Fruit fly (Drosophila melanogaster): Measurements from ENCODE around the gene CG6980.

Gene CG6980

DNA sequence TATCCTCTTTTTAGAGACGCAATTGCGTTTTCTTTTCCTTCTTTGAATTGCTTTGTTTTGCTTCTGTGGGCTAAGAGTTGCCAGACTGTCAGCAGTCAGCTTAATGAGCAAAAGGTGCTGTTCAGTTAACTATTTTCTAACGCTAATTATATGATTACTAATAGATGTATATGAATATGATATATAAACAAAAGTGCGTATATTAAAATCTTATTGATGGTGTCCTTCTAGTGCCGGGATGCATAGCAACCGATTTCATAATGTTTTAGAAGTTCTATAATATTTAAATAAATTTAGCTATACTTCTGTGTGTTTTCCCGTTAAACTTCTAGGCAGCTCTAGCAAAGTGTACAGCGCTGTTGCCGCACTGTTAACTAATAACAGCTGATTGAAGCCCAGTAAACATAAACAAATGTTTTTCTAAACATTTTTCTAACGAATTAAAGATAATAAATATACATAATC, 22.5 kb downstream of the CG6980 start, which contains the start of the genes Kaz and CG43273 (continued):
- peak; percentile 44 for TF ChIP-seq CG10462 (GFP tag; optimal IDR thresholded peaks at IDR 0.05)
- TF ChIP-seq CG6765 (GFP tag; optimal IDR thresholded peaks at IDR 0.05), result no peak
- TF ChIP-seq wdn (GFP tag; IDR thresholded peaks at IDR 0.05), result 0 out of 2 replicates have a peak, but pooled peaks have one; percentile 19
- peak; percentile 60; the same call in 1 of the 2 replicates for TF ChIP-seq CG14014 (GFP tag; IDR thresholded peaks at IDR 0.05)
- TF ChIP-seq CG2129 (GFP tag; IDR thresholded peaks at IDR 0.05; ENCODE audit: partially characterized antibody), result no peak
- TF ChIP-seq CG7963 (GFP tag; IDR thresholded peaks at IDR 0.05; ENCODE audit: partially characterized antibody), result no peak
- no peak for TF ChIP-seq dati (GFP tag; IDR thresholded peaks at IDR 0.05)
- TF ChIP-seq CG32532 (GFP tag; IDR thresholded peaks at IDR 0.05), result peak; percentile 64
- TF ChIP-seq CG12391 (tag; optimal IDR thresholded peaks at IDR 0.05), result peak; percentile 81
- no peak for TF ChIP-seq CG15269 (tag; optimal IDR thresholded peaks at IDR 0.05)
- peak; percentile 40 for TF ChIP-seq CG12942 (GFP tag; optimal IDR thresholded peaks at IDR 0.05)
- peak; percentile 6 for TF ChIP-seq ems (GFP tag; optimal IDR thresholded peaks at IDR 0.05)
- TF ChIP-seq tin (GFP tag; optimal IDR thresholded peaks at IDR 0.05), result peak; percentile 52
- peak; percentile 74 for TF ChIP-seq CG8924 (tag; optimal IDR thresholded peaks at IDR 0.05)
- TF ChIP-seq vvl (GFP tag; IDR thresholded peaks at IDR 0.05), result peak; percentile 69
- peak; percentile 69 for TF ChIP-seq CG7372 (GFP tag; IDR thresholded peaks at IDR 0.05)
- peak; percentile 43 for TF ChIP-seq CG15601 (tag; optimal IDR thresholded peaks at IDR 0.05)
- peak; percentile 56 for TF ChIP-seq CG10979 (tag; optimal IDR thresholded peaks at IDR 0.05)
- peak; percentile 15 for TF ChIP-seq cato (GFP tag; optimal IDR thresholded peaks at IDR 0.05; ENCODE audit: borderline replicate concordance)
- TF ChIP-seq Meics (GFP tag; optimal IDR thresholded peaks at IDR 0.05), result peak; percentile 58
- peak; percentile 32 for TF ChIP-seq CG9727 (GFP tag; optimal IDR thresholded peaks at IDR 0.05)
- peak; percentile 25; the same call in 1 of the 2 replicates for TF ChIP-seq esg (GFP tag; conservative IDR thresholded peaks at IDR 0.05)
- peak; percentile 40; the same call in 1 of the 2 replicates for TF ChIP-seq CG6272 (GFP tag; IDR thresholded peaks at IDR 0.05)
- peak; percentile 73 for TF ChIP-seq Rfx (GFP tag; IDR thresholded peaks at IDR 0.05)
- TF ChIP-seq CG14710 (tag; optimal IDR thresholded peaks at IDR 0.05), result peak; percentile 81
- TF ChIP-seq slbo (GFP tag; IDR thresholded peaks at IDR 0.05), result peak; percentile 71
- peak; percentile 68 for TF ChIP-seq CG10267 (tag; optimal IDR thresholded peaks at IDR 0.05)
- no peak for TF ChIP-seq Deaf1 (tag; optimal IDR thresholded peaks at IDR 0.05)
- peak; percentile 54 for TF ChIP-seq ewg (GFP tag; optimal IDR thresholded peaks at IDR 0.05)
- TF ChIP-seq Ptx1 (GFP tag; IDR thresholded peaks at IDR 0.05), result peak; percentile 75
- peak; percentile 87 for TF ChIP-seq Ets65A (GFP tag)
- peak; percentile 20 for TF ChIP-seq zfh2 (GFP tag; optimal IDR thresholded peaks at IDR 0.05)
- peak; percentile 22 for TF ChIP-seq CG1233 (GFP tag; optimal IDR thresholded peaks at IDR 0.05)
- no peak; the same call in 1 of the 2 replicates for TF ChIP-seq CG31224 (GFP tag; IDR thresholded peaks at IDR 0.05)
- TF ChIP-seq CG34376 (GFP tag; optimal IDR thresholded peaks at IDR 0.05), result peak; percentile 14
- no peak for TF ChIP-seq CG7745 (tag; optimal IDR thresholded peaks at IDR 0.05)
- TF ChIP-seq CG14441 (GFP tag; IDR thresholded peaks at IDR 0.05), result no peak
- no peak for TF ChIP-seq HLHmδ (GFP tag; optimal IDR thresholded peaks at IDR 0.05)
- TF ChIP-seq chm (GFP tag; IDR thresholded peaks at IDR 0.05), result peak; percentile 19; the same call in 1 of the 2 replicates
- TF ChIP-seq CG3281 (GFP tag; optimal IDR thresholded peaks at IDR 0.05), result no peak
- TF ChIP-seq Atf-2 (GFP tag; optimal IDR thresholded peaks at IDR 0.05), result no peak
- TF ChIP-seq Dp (GFP tag; optimal IDR thresholded peaks at IDR 0.05), result peak; percentile 1
- TF ChIP-seq Mes4 (GFP tag; optimal IDR thresholded peaks at IDR 0.05), result no peak
- TF ChIP-seq CG2120 (GFP tag; optimal IDR thresholded peaks at IDR 0.05), result peak; percentile 67
- TF ChIP-seq Optix (GFP tag; IDR thresholded peaks at IDR 0.05), result no peak
- peak; percentile 68 for TF ChIP-seq CG30020 (tag; optimal IDR thresholded peaks at IDR 0.05)
- TF ChIP-seq CG4820 (GFP tag; optimal IDR thresholded peaks at IDR 0.05), result peak; percentile 42
- peak; percentile 79 for TF ChIP-seq CoRest (tag; optimal IDR thresholded peaks at IDR 0.05)
- TF ChIP-seq twi (tag; optimal IDR thresholded peaks at IDR 0.05), result no peak
- TF ChIP-seq CG12769 (tag; optimal IDR thresholded peaks at IDR 0.05), result no peak
- TF ChIP-seq mirr (GFP tag; optimal IDR thresholded peaks at IDR 0.05), result no peak

All from whole organism, embryonic.